Worm (Caenorhabditis elegans): ENCODE measurements around the gene pitr-2.

Gene pitr-2

ce11 chrV:9163897-9164296, 26.4 kb upstream of the pitr-2 start:
- no peak for TF ChIP-seq ceh-16 (tag; optimal IDR thresholded peaks at IDR 0.05)
- peak; percentile 17 for TF ChIP-seq lin-13 (GFP tag; optimal IDR thresholded peaks at IDR 0.05)
- peak; percentile 0 for TF ChIP-seq blmp-1 (tag; optimal IDR thresholded peaks at IDR 0.05; ENCODE audit: insufficient read depth)
- TF ChIP-seq lin-39 (tag; optimal IDR thresholded peaks at IDR 0.05): no peak
- TF ChIP-seq ama-1 (optimal IDR thresholded peaks at IDR 0.05): peak; percentile 93
- no peak for TF ChIP-seq nhr-23 (tag; optimal IDR thresholded peaks at IDR 0.05)
- peak; percentile 14 for TF ChIP-seq sma-3 (GFP tag; optimal IDR thresholded peaks at IDR 0.05)
- no peak for TF ChIP-seq R02D3.7 (tag; optimal IDR thresholded peaks at IDR 0.05)
- no peak for TF ChIP-seq elt-1 (tag; optimal IDR thresholded peaks at IDR 0.05)
- no peak for TF ChIP-seq ztf-1 (GFP tag; conservative IDR thresholded peaks at IDR 0.05)
- TF ChIP-seq nhr-12 (tag; optimal IDR thresholded peaks at IDR 0.05): no peak
- TF ChIP-seq mab-5 (tag; optimal IDR thresholded peaks at IDR 0.05): no peak
- TF ChIP-seq Y55F3AM.14 (GFP tag; optimal IDR thresholded peaks at IDR 0.05): no peak
- peak; percentile 23 for TF ChIP-seq crh-2 (tag; optimal IDR thresholded peaks at IDR 0.05)
- peak; percentile 28 for TF ChIP-seq nhr-21 (tag; optimal IDR thresholded peaks at IDR 0.05)
- TF ChIP-seq ztf-4 (tag; optimal IDR thresholded peaks at IDR 0.05): peak; percentile 6
- no peak for TF ChIP-seq lsy-2 (tag; optimal IDR thresholded peaks at IDR 0.05)
- no peak for TF ChIP-seq ceh-82 (tag; optimal IDR thresholded peaks at IDR 0.05)
- TF ChIP-seq nhr-6 (tag; optimal IDR thresholded peaks at IDR 0.05): no peak
- no peak for TF ChIP-seq mdl-1 (tag; optimal IDR thresholded peaks at IDR 0.05)
- TF ChIP-seq nhr-25 (tag; optimal IDR thresholded peaks at IDR 0.05): peak; percentile 91

- no peak for TF ChIP-seq unc-62 (GFP tag; optimal IDR thresholded peaks at IDR 0.05)
- peak; percentile 62 for TF ChIP-seq blmp-1 (tag; optimal IDR thresholded peaks at IDR 0.05; ENCODE audit: insufficient read depth)
These were observed 25.5 kb upstream of the pitr-2 start, which contains the start of gene col-145 for ce11 chrV:9162955-9163468. Gene col-145, minus strand, starts transcription at chrV:9163005.

ce11 chrV:9162118-9162729, 24.7 kb upstream of the pitr-2 start:
- TF ChIP-seq mab-5 (tag; optimal IDR thresholded peaks at IDR 0.05) (no peak), nhr-21 (tag; optimal IDR thresholded peaks at IDR 0.05) (no peak), nhr-25 (tag; optimal IDR thresholded peaks at IDR 0.05) (no peak), nhr-6 (tag; optimal IDR thresholded peaks at IDR 0.05) (no peak), ama-1 (optimal IDR thresholded peaks at IDR 0.05) (no peak), dmd-4 (tag; optimal IDR thresholded peaks at IDR 0.05) (no peak), sma-3 (GFP tag; optimal IDR thresholded peaks at IDR 0.05) (no peak), nhr-129 (tag; optimal IDR thresholded peaks at IDR 0.05) (no peak), nhr-23 (tag; optimal IDR thresholded peaks at IDR 0.05) (no peak), lsy-2 (tag; optimal IDR thresholded peaks at IDR 0.05) (no peak), mbf-1 (tag; optimal IDR thresholded peaks at IDR 0.05) (no peak)

DNA sequence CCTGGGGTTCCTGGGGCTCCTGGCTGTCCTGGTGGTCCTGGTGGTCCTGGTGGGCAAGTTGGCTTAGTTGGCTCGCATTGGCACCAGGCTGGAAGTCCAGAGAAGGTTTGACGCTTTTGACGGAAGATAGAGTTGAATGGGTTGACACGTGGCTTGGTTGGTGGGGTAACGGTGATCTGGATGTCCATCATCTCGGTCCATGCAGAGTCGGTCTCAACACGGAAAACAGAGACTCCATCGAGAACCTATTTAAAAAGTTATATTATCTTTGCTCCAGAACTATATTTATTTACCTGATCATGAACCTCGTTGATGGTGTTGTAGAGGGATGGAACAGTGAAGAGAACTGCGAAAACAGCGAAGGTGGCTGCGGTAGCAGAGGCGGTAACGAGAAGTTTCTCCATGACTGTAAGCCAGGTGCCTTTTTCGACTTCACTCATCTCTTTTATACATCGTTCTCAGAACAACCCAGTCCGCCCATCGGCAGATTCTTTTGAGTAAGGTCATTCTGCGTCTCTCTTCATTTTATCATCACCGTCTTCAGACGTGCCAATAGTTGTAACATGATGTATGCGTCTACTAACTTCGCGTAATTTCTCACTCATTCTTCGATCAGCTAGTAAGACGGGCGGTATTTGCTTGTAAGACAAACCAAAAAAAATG, 22.8 kb upstream of the pitr-2 start, which contains the start of gene col-144:
TSS of gene col-144 (minus strand) at position 419 of the 663 bp plus-strand sequence.
- TF ChIP-seq aly-2 (tag; optimal IDR thresholded peaks at IDR 0.05) (no peak), blmp-1 (tag; optimal IDR thresholded peaks at IDR 0.05; ENCODE audit: insufficient read depth) (peak; percentile 57), lin-13 (GFP tag; optimal IDR thresholded peaks at IDR 0.05) (no peak), ama-1 (optimal IDR thresholded peaks at IDR 0.05) (peak; percentile 20), crh-2 (tag; optimal IDR thresholded peaks at IDR 0.05) (peak; percentile 10), sma-3 (GFP tag; optimal IDR thresholded peaks at IDR 0.05) (peak; percentile 28), nhr-21 (tag; optimal IDR thresholded peaks at IDR 0.05) (peak; percentile 21), nhr-25 (tag; optimal IDR thresholded peaks at IDR 0.05) (peak; percentile 68), snpc-4 (tag; optimal IDR thresholded peaks at IDR 0.05) (no peak), peb-1 (tag; optimal IDR thresholded peaks at IDR 0.05) (no peak), sma-9 (GFP tag; optimal IDR thresholded peaks at IDR 0.05) (peak; percentile 25), sma-9 (tag; optimal IDR thresholded peaks at IDR 0.05) (no peak)

ce11 chrV:9159146-9159717, 21.7 kb upstream of the pitr-2 start:
- TF ChIP-seq nhr-25 (tag; optimal IDR thresholded peaks at IDR 0.05) (peak; percentile 40), ama-1 (optimal IDR thresholded peaks at IDR 0.05) (peak; percentile 18)

All from whole organism, L2 larva.